Worm (Caenorhabditis elegans) whole organism, mixed stage, embryonic: ENCODE measurements around the gene acs-21.

ENCODE experiments used
- M03D4.4 ChIP-seq: sonication (generic microtip); optimal IDR thresholded peaks from 2 replicates; lab custom pipeline; 2017; ENCODE audit warnings: mild to moderate bottlenecking, missing genetic modification characterization, missing compliant biosample characterization
- blmp-1 ChIP-seq: fragments of 150-350 bp; optimal IDR thresholded peaks from 2 replicates; lab custom pipeline; 2014; ENCODE audit warnings: missing biosample characterization, missing genetic modification characterization
- elt-1 ChIP-seq: sonication (generic microtip); optimal IDR thresholded peaks from 2 replicates; lab custom pipeline; 2017; ENCODE audit warnings: missing genetic modification characterization, mild to moderate bottlenecking, missing compliant biosample characterization, antibody characterized with exemption, moderate library complexity, borderline replicate concordance; ENCODE audit not compliant: insufficient read depth
- lin-13 ChIP-seq: fragments of 150-350 bp; optimal IDR thresholded peaks from 2 replicates; lab custom pipeline; 2014; ENCODE audit warnings: missing biosample characterization, missing genetic modification characterization
- mab-5 ChIP-seq: fragments of 150-350 bp; optimal IDR thresholded peaks from 2 replicates; lab custom pipeline; 2014; ENCODE audit warnings: missing biosample characterization, missing genetic modification characterization
- mls-2 ChIP-seq: sonication (generic microtip); optimal IDR thresholded peaks from 2 replicates; lab custom pipeline; 2016; ENCODE audit warnings: mild to moderate bottlenecking, missing genetic modification characterization, moderate library complexity, missing compliant biosample characterization
- nhr-76 ChIP-seq: sonication (generic microtip); optimal IDR thresholded peaks from 2 replicates; lab custom pipeline; 2017; ENCODE audit warnings: missing biosample characterization, missing genetic modification characterization
- snpc-4 ChIP-seq: fragments of 150-350 bp; optimal IDR thresholded peaks from 2 replicates; lab custom pipeline; 2014; ENCODE audit warnings: missing biosample characterization, missing genetic modification characterization
- unc-62 ChIP-seq: fragments of 150-350 bp; optimal IDR thresholded peaks from 2 replicates; lab custom pipeline; 2014; ENCODE audit warnings: missing biosample characterization, missing genetic modification reagents, missing genetic modification characterization
- ztf-11 ChIP-seq: fragments of 150-350 bp; optimal IDR thresholded peaks from 2 replicates; lab custom pipeline; 2014; ENCODE audit warnings: missing biosample characterization, missing genetic modification characterization

ce11 chrV:3100527-3100926, 11.7 kb downstream of the acs-21 start:
- TF ChIP-seq ztf-11 (tag; lab: Kevin White, UChicago) (no peak), lin-13 (tag; lab: Kevin White, UChicago) (no peak), unc-62 (no peak), mls-2 (tag; lab: Kevin White, UChicago) (no peak), snpc-4 (tag; lab: Kevin White, UChicago) (no peak), mab-5 (tag; lab: Kevin White, UChicago) (no peak), blmp-1 (tag; lab: Kevin White, UChicago) (no peak), M03D4.4 (tag; lab: Kevin White, UChicago) (no peak), nhr-76 (tag; lab: Kevin White, UChicago) (no peak), elt-1 (tag; lab: Kevin White, UChicago) (no peak)
